Worm (Caenorhabditis elegans) whole organism, L4 larva: ENCODE measurements around the gene lin-13.

ENCODE experiments used
- Y75B8A.6 ChIP-seq: fragments of 200-800 bp; sonication (Bioruptor generic); IDR thresholded peaks from 2 replicates; pipeline ENCODE4 v1.3.6; 2022; ENCODE audit warnings: missing genetic modification reagents, missing genetic modification characterization, missing compliant biosample characterization
- ZK546.5 ChIP-seq, 2 experiments: sonication (generic microtip); optimal IDR thresholded peaks; 2 replicates each; lab custom pipeline; 2017; ENCODE audit warnings: missing biosample characterization in 2 of 2, missing genetic modification characterization in 2 of 2
- ama-1 ChIP-seq: fragments of 150-350 bp; optimal IDR thresholded peaks from 2 replicates; lab custom pipeline; 2014; ENCODE audit warnings: inconsistent platforms, mixed read lengths
- ces-1 ChIP-seq: fragments of 150-350 bp; sonication (generic microtip); optimal IDR thresholded peaks from 4 replicates; lab custom pipeline; 2014; ENCODE audit warnings: missing biosample characterization, missing genetic modification reagents, missing genetic modification characterization
- ctbp-1 ChIP-seq: fragments of 200-800 bp; sonication (Bioruptor generic); IDR thresholded peaks from 2 replicates; pipeline ENCODE4 v1.3.6; 2022; ENCODE audit warnings: missing genetic modification reagents, missing genetic modification characterization, missing compliant biosample characterization
- daf-16 ChIP-seq, 3 experiments: sonication (generic microtip); optimal IDR thresholded peaks; 2 replicates each; lab custom pipeline; 2016 to 2017; ENCODE audit warnings: missing genetic modification characterization in 3 of 3, missing genetic modification reagents in 3 of 3, mild to moderate bottlenecking in 2 of 3, missing compliant biosample characterization in 2 of 3, missing biosample characterization in 1 of 3, moderate library complexity in 1 of 3
- lsy-2 ChIP-seq, 2 experiments: fragments of 150-350 bp in 1 of 2; sonication (generic microtip) in 1 of 2; optimal IDR thresholded peaks; 2 replicates each; lab custom pipeline; 2014 to 2017; ENCODE audit warnings: missing biosample characterization in 2 of 2, missing genetic modification characterization in 2 of 2
- mxl-2 ChIP-seq: fragments of 200-800 bp; sonication (Bioruptor generic); conservative IDR thresholded peaks from 2 replicates; pipeline ENCODE4 v1.3.6; 2022; ENCODE audit warnings: missing genetic modification reagents, missing genetic modification characterization, missing compliant biosample characterization
- nhr-25 ChIP-seq: sonication (generic microtip); optimal IDR thresholded peaks from 2 replicates; lab custom pipeline; 2017; ENCODE audit warnings: missing genetic modification characterization, mild to moderate bottlenecking, missing compliant biosample characterization, antibody characterized with exemption, moderate library complexity, borderline replicate concordance; ENCODE audit not compliant: insufficient read depth
- nhr-77 ChIP-seq: fragments of 150-350 bp; optimal IDR thresholded peaks from 2 replicates; lab custom pipeline; 2014; ENCODE audit warnings: missing biosample characterization, missing genetic modification characterization
- unc-62 ChIP-seq, 3 experiments: fragments of 150-350 bp in 1 of 3; sonication (generic microtip); optimal IDR thresholded peaks in 2 of 3; peaks in 1 of 3; 1 replicate in 1 of 3; 2 replicates in 2 of 3; lab custom pipeline; 2014 to 2017; ENCODE audit warnings: missing biosample characterization in 3 of 3, missing genetic modification characterization in 3 of 3, missing genetic modification reagents in 3 of 3, missing genotype in 1 of 3
- zag-1 ChIP-seq: fragments of 150-350 bp; optimal IDR thresholded peaks from 2 replicates; lab custom pipeline; 2014; ENCODE audit warnings: missing biosample characterization, missing genetic modification characterization

DNA sequence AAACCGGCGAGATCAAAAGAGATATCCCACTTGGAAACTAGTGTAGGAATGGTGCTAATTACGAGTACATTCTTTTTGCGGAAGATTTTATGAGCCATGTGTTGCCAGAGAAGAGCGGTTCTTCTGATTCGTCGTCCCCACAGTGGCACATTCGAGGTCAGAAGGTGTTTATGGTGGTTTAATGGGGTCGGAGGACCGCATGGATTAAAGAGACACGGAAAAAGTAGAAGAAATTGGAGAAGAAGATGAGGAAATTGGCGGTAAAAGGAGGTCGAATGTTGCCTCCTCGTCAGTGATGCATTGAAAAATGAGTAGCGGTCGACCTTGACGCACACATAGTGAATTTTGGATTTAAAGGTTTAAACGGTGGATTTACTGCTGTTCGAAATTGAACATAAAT is 24.3 kb upstream of the lin-13 start:
- TF ChIP-seq ces-1 = no peak
- TF ChIP-seq Y75B8A.6 = no peak
- no peak for TF ChIP-seq ZK546.5 (tag; optimal IDR thresholded peaks at IDR 0.05; lab: Kevin White, UChicago)
- TF ChIP-seq ctbp-1 = no peak
- no peak for TF ChIP-seq mxl-2 (GFP tag; lab: Robert Waterston, UW)
- no peak for TF ChIP-seq unc-62 (GFP tag; optimal IDR thresholded peaks at IDR 0.05 in 1 of 2; lab: Kevin White, UChicago)
- TF ChIP-seq unc-62 (tag; optimal IDR thresholded peaks at IDR 0.05; lab: Kevin White, UChicago) = no peak
- no peak for TF ChIP-seq ama-1 (lab: Kevin White, UChicago)
- no peak for TF ChIP-seq daf-16 (GFP tag; optimal IDR thresholded peaks at IDR 0.05; lab: Kevin White, UChicago)
- no peak for TF ChIP-seq daf-16 (tag; optimal IDR thresholded peaks at IDR 0.05; lab: Kevin White, UChicago)
- no peak for TF ChIP-seq zag-1 (tag; lab: Kevin White, UChicago)
- TF ChIP-seq lsy-2 (tag; optimal IDR thresholded peaks at IDR 0.05; lab: Kevin White, UChicago) = no peak
- TF ChIP-seq nhr-25 (tag; lab: Kevin White, UChicago) = no peak
- no peak for TF ChIP-seq nhr-77 (tag; lab: Kevin White, UChicago)
